Fruit fly (Drosophila melanogaster) whole organism, prepupa: ENCODE measurements around the gene CG16727.

Source experiments
- Blimp-1 ChIP-seq: fragments of 200-800 bp; sonication (Bioruptor generic); optimal IDR thresholded peaks from 3 replicates; lab custom pipeline; 2017; ENCODE audit warnings: missing biosample characterization, missing genetic modification characterization, mild to moderate bottlenecking, moderate library complexity, missing genetic modification reagents
- CG10631 ChIP-seq: fragments of 200-800 bp; sonication (Bioruptor generic); optimal IDR thresholded peaks from 2 replicates; lab custom pipeline; 2016; ENCODE audit warnings: missing biosample characterization, missing genetic modification characterization
- CG11762 ChIP-seq: fragments of 200-800 bp; sonication (Bioruptor generic); optimal IDR thresholded peaks from 3 replicates; lab custom pipeline; 2016; ENCODE audit warnings: missing biosample characterization, missing genetic modification characterization; ENCODE audit not compliant: insufficient read depth
- CG11902 ChIP-seq: fragments of 200-800 bp; sonication (Bioruptor generic); optimal IDR thresholded peaks from 3 replicates; lab custom pipeline; 2016; ENCODE audit warnings: missing biosample characterization, missing genetic modification characterization
- CG15336 ChIP-seq: fragments of 200-800 bp; sonication (Bioruptor generic); IDR thresholded peaks from 2 replicates; pipeline ENCODE4 v1.3.6; 2022; ENCODE audit warnings: missing biosample characterization, missing genetic modification characterization
- CG32006 ChIP-seq: fragments of 200-800 bp; sonication (Bioruptor generic); optimal IDR thresholded peaks from 3 replicates; lab custom pipeline; 2017; ENCODE audit warnings: missing biosample characterization, mild to moderate bottlenecking, missing genetic modification characterization
- CG3919 ChIP-seq: fragments of 200-800 bp; sonication (Bioruptor generic); optimal IDR thresholded peaks from 3 replicates; lab custom pipeline; 2016; ENCODE audit warnings: missing biosample characterization, missing genetic modification characterization
- CG6276 ChIP-seq: fragments of 200-800 bp; sonication (Bioruptor generic); optimal IDR thresholded peaks from 2 replicates; lab custom pipeline; 2017; ENCODE audit warnings: missing biosample characterization, mild to moderate bottlenecking, missing genetic modification characterization
- CG6808 ChIP-seq: fragments of 200-800 bp; sonication (Bioruptor generic); optimal IDR thresholded peaks from 3 replicates; lab custom pipeline; 2017; ENCODE audit warnings: missing biosample characterization, missing genetic modification characterization, mild to moderate bottlenecking, moderate library complexity, missing genetic modification reagents
- Eip78C ChIP-seq: fragments of 200-800 bp; sonication (Bioruptor generic); peaks from one replicate; lab custom pipeline; 2016; ENCODE audit warnings: missing biosample characterization, missing genetic modification characterization
- Ets21C ChIP-seq: fragments of 200-800 bp; sonication (Bioruptor generic); optimal IDR thresholded peaks from 3 replicates; lab custom pipeline; 2016; ENCODE audit warnings: missing biosample characterization, missing genetic modification characterization
- Gug ChIP-seq: fragments of 200-800 bp; sonication (Bioruptor generic); IDR thresholded peaks from 2 replicates; pipeline ENCODE4 v1.3.6; 2022; ENCODE audit warnings: missing biosample characterization, missing genetic modification characterization
- Hr4 ChIP-seq: fragments of 200-800 bp; sonication (Bioruptor generic); optimal IDR thresholded peaks from 3 replicates; lab custom pipeline; 2016; ENCODE audit warnings: missing biosample characterization, missing genetic modification characterization
- Sox14 ChIP-seq: fragments of 200-800 bp; sonication (Bioruptor generic); optimal IDR thresholded peaks from 3 replicates; lab custom pipeline; 2016; ENCODE audit warnings: missing biosample characterization, missing genetic modification characterization
- achi ChIP-seq: fragments of 200-800 bp; sonication (Bioruptor generic); optimal IDR thresholded peaks from 3 replicates; lab custom pipeline; 2016; ENCODE audit warnings: missing biosample characterization, missing genetic modification characterization
- eg ChIP-seq: fragments of 200-800 bp; sonication (Bioruptor generic); IDR thresholded peaks from 3 replicates; pipeline ENCODE4 v1.3.6; 2022; ENCODE audit warnings: missing biosample characterization, missing genetic modification characterization
- fd59A ChIP-seq: fragments of 200-800 bp; sonication (Bioruptor generic); optimal IDR thresholded peaks from 2 replicates; lab custom pipeline; 2017; ENCODE audit warnings: missing biosample characterization, mild to moderate bottlenecking, missing genetic modification characterization, missing genetic modification reagents
- fkh ChIP-seq: fragments of 200-800 bp; sonication (Bioruptor generic); optimal IDR thresholded peaks from 3 replicates; lab custom pipeline; 2017; ENCODE audit warnings: missing biosample characterization, mild to moderate bottlenecking, missing genetic modification characterization, moderate library complexity
- ss ChIP-seq, 2 experiments: fragments of 200-800 bp; sonication (Bioruptor generic); optimal IDR thresholded peaks; 2 replicates in 1 of 2; 3 replicates in 1 of 2; lab custom pipeline; 2017 to 2018; ENCODE audit warnings: mild to moderate bottlenecking in 2 of 2, missing biosample characterization in 2 of 2, missing genetic modification characterization in 2 of 2, moderate library complexity in 1 of 2
- svp ChIP-seq: fragments of 200-800 bp; sonication (Bioruptor generic); peaks from one replicate; lab custom pipeline; 2016; ENCODE audit warnings: missing biosample characterization, missing genetic modification characterization
- topi ChIP-seq: fragments of 200-800 bp; sonication (Bioruptor generic); optimal IDR thresholded peaks from 3 replicates; lab custom pipeline; 2016; ENCODE audit warnings: missing biosample characterization, missing genetic modification characterization
- vri ChIP-seq: fragments of 200-800 bp; sonication (Bioruptor generic); optimal IDR thresholded peaks from 3 replicates; lab custom pipeline; 2016; ENCODE audit warnings: missing biosample characterization, mild to moderate bottlenecking, missing genetic modification characterization

Gene CG16727

DNA sequence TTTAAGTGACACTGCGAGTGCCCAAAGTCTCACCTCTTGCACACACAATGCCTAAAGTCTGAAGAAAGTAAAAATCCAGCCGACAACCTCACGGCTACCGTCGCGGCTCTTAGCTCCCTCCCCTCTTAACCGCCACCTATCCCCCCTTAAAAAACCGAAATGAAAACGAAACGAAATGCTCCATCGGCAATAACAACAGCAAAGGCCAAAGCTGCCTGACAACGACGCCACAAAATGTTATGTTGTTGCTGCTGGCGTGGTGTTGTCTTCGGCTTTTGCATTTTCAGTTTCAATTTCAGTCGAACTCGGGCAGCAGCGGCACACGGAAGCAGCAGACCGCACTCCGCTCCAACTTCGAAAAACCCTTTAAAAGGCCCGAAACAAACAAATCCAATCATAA lies 51.5 kb downstream of the CG16727 start, which contains the start of gene CG7432:
Gene CG7432, plus strand, starts transcription at position 295 of the 400 bp plus-strand sequence.
- TF ChIP-seq CG11762 (GFP tag; lab: Kevin White, UChicago) (no peak), eg (no peak), fd59A (GFP tag; lab: Kevin White, UChicago) (no peak), Blimp-1 (GFP tag; lab: Kevin White, UChicago) (peak; percentile 86), fkh (no peak), CG3919 (GFP tag; lab: Kevin White, UChicago) (no peak), CG15336 (GFP tag; lab: Robert Waterston, UW) (no peak), CG10631 (no peak), Sox14 (no peak), achi (GFP tag; lab: Kevin White, UChicago) (no peak), Ets21C (GFP tag; lab: Kevin White, UChicago) (no peak), CG11902 (GFP tag; lab: Kevin White, UChicago) (no peak), CG6808 (GFP tag; lab: Kevin White, UChicago) (no peak), CG6276 (GFP tag; lab: Kevin White, UChicago) (no peak), topi (GFP tag; lab: Kevin White, UChicago) (no peak), Hr4 (GFP tag; lab: Kevin White, UChicago) (no peak), Eip78C (peak; percentile 10), ss (GFP tag; optimal IDR thresholded peaks at IDR 0.05; lab: Kevin White, UChicago) (no peak), vri (no peak), Gug (GFP tag; lab: Robert Waterston, UW) (no peak), CG32006 (GFP tag; lab: Kevin White, UChicago) (no peak), svp (peak; percentile 48)
